Fruit fly (Drosophila melanogaster) whole organism, embryonic: ENCODE measurements around the gene Idgf3.

Experiments
- B-H2 ChIP-seq: fragments of 200-800 bp; sonication (Bioruptor generic); optimal IDR thresholded peaks from 2 replicates; lab custom pipeline; 2018; ENCODE audit warnings: missing biosample characterization, mild to moderate bottlenecking, missing genetic modification characterization
- BtbVII ChIP-seq: fragments of 200-800 bp; sonication (Bioruptor generic); optimal IDR thresholded peaks from 3 replicates; lab custom pipeline; 2017; ENCODE audit warnings: missing biosample characterization, mild to moderate bottlenecking, missing genetic modification characterization
- C15 ChIP-seq: fragments of 200-800 bp; sonication (Bioruptor generic); IDR thresholded peaks from 3 replicates; pipeline ENCODE4 v1.3.6; 2022; ENCODE audit warnings: missing biosample characterization, missing genetic modification characterization
- CG10274 ChIP-seq: fragments of 200-800 bp; sonication (Bioruptor generic); optimal IDR thresholded peaks from 3 replicates; lab custom pipeline; 2017; ENCODE audit warnings: missing biosample characterization, mild to moderate bottlenecking, missing genetic modification characterization
- CG11695 ChIP-seq: fragments of 200-800 bp; sonication (Bioruptor generic); IDR thresholded peaks from 3 replicates; pipeline ENCODE4 v1.3.6; 2022; ENCODE audit warnings: missing biosample characterization, missing genetic modification characterization
- CG11696 ChIP-seq: fragments of 200-800 bp; sonication (Bioruptor generic); IDR thresholded peaks from 2 replicates; pipeline ENCODE4 v1.3.6; 2022; ENCODE audit warnings: missing biosample characterization, missing genetic modification characterization
- CG12942 ChIP-seq: fragments of 200-800 bp; sonication (Bioruptor generic); optimal IDR thresholded peaks from 3 replicates; lab custom pipeline; 2016; ENCODE audit warnings: missing biosample characterization, missing genetic modification characterization
- CG15269 ChIP-seq: fragments of 200-800 bp; sonication (Bioruptor generic); optimal IDR thresholded peaks from 2 replicates; lab custom pipeline; 2018; ENCODE audit warnings: missing biosample characterization, mild to moderate bottlenecking, missing genetic modification characterization, moderate library complexity
- CG16779 ChIP-seq: fragments of 200-800 bp; sonication (Bioruptor generic); IDR thresholded peaks from 2 replicates; pipeline ENCODE4 v1.3.6; 2022; ENCODE audit warnings: missing biosample characterization, missing genetic modification characterization
- CG2120 ChIP-seq: fragments of 200-800 bp; sonication (Bioruptor generic); optimal IDR thresholded peaks from 3 replicates; lab custom pipeline; 2016; ENCODE audit warnings: missing biosample characterization, missing genetic modification characterization
- CG30020 ChIP-seq: fragments of 200-800 bp; optimal IDR thresholded peaks from 2 replicates; lab custom pipeline; 2019; ENCODE audit warnings: missing biosample characterization, mild to moderate bottlenecking, missing genetic modification characterization, moderate library complexity
- CG30403 ChIP-seq: fragments of 200-800 bp; sonication (Bioruptor generic); optimal IDR thresholded peaks from 3 replicates; lab custom pipeline; 2016; ENCODE audit warnings: missing biosample characterization, missing genetic modification characterization
- CG32532 ChIP-seq: fragments of 200-800 bp; sonication (Bioruptor generic); IDR thresholded peaks from 2 replicates; pipeline ENCODE4 v1.3.6; 2022; ENCODE audit warnings: missing biosample characterization, missing genetic modification characterization
- CG4282 ChIP-seq: fragments of 200-800 bp; sonication (Bioruptor generic); optimal IDR thresholded peaks from 2 replicates; lab custom pipeline; 2016; ENCODE audit warnings: missing biosample characterization, missing genetic modification characterization
- CG4360 ChIP-seq: fragments of 200-800 bp; sonication (Bioruptor generic); IDR thresholded peaks from 2 replicates; pipeline ENCODE4 v1.3.6; 2022; ENCODE audit warnings: missing biosample characterization, missing genetic modification characterization
- CG8089 ChIP-seq: fragments of 200-800 bp; sonication (Bioruptor generic); optimal IDR thresholded peaks from 3 replicates; lab custom pipeline; 2016; ENCODE audit warnings: missing biosample characterization, missing genetic modification characterization
- CG9727 ChIP-seq: fragments of 200-800 bp; sonication (Bioruptor generic); optimal IDR thresholded peaks from 3 replicates; lab custom pipeline; 2017; ENCODE audit warnings: missing biosample characterization, mild to moderate bottlenecking, missing genetic modification characterization
- Dek ChIP-seq: fragments of 200-800 bp; sonication (Bioruptor generic); optimal IDR thresholded peaks from 3 replicates; lab custom pipeline; 2019; ENCODE audit warnings: missing biosample characterization, mild to moderate bottlenecking, missing genetic modification characterization, moderate library complexity
- Ets65A ChIP-seq: fragments of 200-800 bp; sonication (Bioruptor generic); peaks from one replicate; lab custom pipeline; 2016; ENCODE audit warnings: missing biosample characterization, missing genetic modification characterization
- Gug ChIP-seq: fragments of 200-800 bp; sonication (Bioruptor generic); IDR thresholded peaks from 4 replicates; pipeline ENCODE4 v1.3.6; 2022; ENCODE audit warnings: missing biosample characterization, missing genetic modification characterization
- Lhr ChIP-seq: fragments of 200-800 bp; sonication (Bioruptor generic); optimal IDR thresholded peaks from 3 replicates; lab custom pipeline; 2017; ENCODE audit warnings: mild to moderate bottlenecking, missing biosample characterization, missing genetic modification reagents, missing genetic modification characterization
- NfI ChIP-seq: fragments of 200-800 bp; sonication (Bioruptor generic); optimal IDR thresholded peaks from 3 replicates; lab custom pipeline; 2018; ENCODE audit warnings: missing biosample characterization, mild to moderate bottlenecking, missing genetic modification characterization, moderate library complexity
- Opbp ChIP-seq: fragments of 200-800 bp; sonication (Bioruptor generic); IDR thresholded peaks from 3 replicates; pipeline ENCODE4 v1.3.6; 2022; ENCODE audit warnings: missing biosample characterization, missing genetic modification characterization; ENCODE audit not compliant: partially characterized antibody
- Sry-β ChIP-seq: fragments of 200-800 bp; sonication (Bioruptor generic); optimal IDR thresholded peaks from 2 replicates; lab custom pipeline; 2018; ENCODE audit warnings: missing biosample characterization, mild to moderate bottlenecking, missing genetic modification characterization, moderate library complexity
- Ssrp ChIP-seq: fragments of 200-800 bp; sonication (Bioruptor generic); optimal IDR thresholded peaks from 2 replicates; lab custom pipeline; 2018; ENCODE audit warnings: missing biosample characterization, mild to moderate bottlenecking, missing genetic modification characterization, moderate library complexity
- Xbp1 ChIP-seq: fragments of 200-800 bp; sonication (Bioruptor generic); optimal IDR thresholded peaks from 3 replicates; lab custom pipeline; 2016; ENCODE audit warnings: missing biosample characterization, mild to moderate bottlenecking, missing genetic modification characterization
- ap ChIP-seq: fragments of 200-800 bp; sonication (Bioruptor generic); IDR thresholded peaks from 2 replicates; pipeline ENCODE4 v1.3.6; 2022; ENCODE audit warnings: missing biosample characterization, missing genetic modification characterization
- ash1 ChIP-seq: fragments of 200-800 bp; sonication (Bioruptor generic); optimal IDR thresholded peaks from 2 replicates; lab custom pipeline; 2018; ENCODE audit warnings: missing biosample characterization, mild to moderate bottlenecking, missing genetic modification characterization
- ci ChIP-seq: fragments of 200-800 bp; sonication (Bioruptor generic); IDR thresholded peaks from 3 replicates; pipeline ENCODE4 v1.3.6; 2022; ENCODE audit warnings: missing biosample characterization, missing genetic modification characterization
- crc ChIP-seq: fragments of 200-800 bp; sonication (Bioruptor generic); optimal IDR thresholded peaks from 2 replicates; lab custom pipeline; 2016; ENCODE audit warnings: missing biosample characterization, missing genetic modification characterization
- crp ChIP-seq, 2 experiments: fragments of 200-800 bp; sonication (Bioruptor generic); optimal IDR thresholded peaks; 2 replicates in 1 of 2; 3 replicates in 1 of 2; lab custom pipeline; 2017; ENCODE audit warnings: missing biosample characterization in 2 of 2, missing genetic modification characterization in 2 of 2, mild to moderate bottlenecking in 1 of 2, moderate library complexity in 1 of 2
- cwo ChIP-seq: fragments of 200-800 bp; sonication (Bioruptor generic); optimal IDR thresholded peaks from 3 replicates; lab custom pipeline; 2017; ENCODE audit warnings: missing biosample characterization, missing genetic modification characterization, mild to moderate bottlenecking, moderate library complexity, missing genetic modification reagents
- danr ChIP-seq: fragments of 200-800 bp; sonication (Bioruptor generic); IDR thresholded peaks from 2 replicates; pipeline ENCODE4 v1.3.6; 2022; ENCODE audit warnings: missing biosample characterization, missing genetic modification characterization
- dimm ChIP-seq: fragments of 200-800 bp; sonication (Bioruptor generic); IDR thresholded peaks from 2 replicates; pipeline ENCODE4 v1.3.6; 2022; ENCODE audit warnings: missing biosample characterization, missing genetic modification characterization
- esg ChIP-seq: fragments of 200-800 bp; sonication (Bioruptor generic); conservative IDR thresholded peaks from 2 replicates; pipeline ENCODE4 v1.3.6; 2022; ENCODE audit warnings: missing biosample characterization, missing genetic modification characterization
- gce ChIP-seq: fragments of 200-800 bp; sonication (Bioruptor generic); IDR thresholded peaks from 3 replicates; pipeline ENCODE4 v1.3.6; 2022; ENCODE audit warnings: missing biosample characterization, missing genetic modification characterization
- inv ChIP-seq: fragments of 200-800 bp; sonication (Bioruptor generic); IDR thresholded peaks from 2 replicates; pipeline ENCODE4 v1.3.6; 2022; ENCODE audit warnings: missing biosample characterization, missing genetic modification characterization; ENCODE audit not compliant: partially characterized antibody
- lbe ChIP-seq: fragments of 200-800 bp; sonication (Bioruptor generic); optimal IDR thresholded peaks from 2 replicates; lab custom pipeline; 2016; ENCODE audit warnings: missing biosample characterization, mild to moderate bottlenecking, missing genetic modification characterization
- oc ChIP-seq: fragments of 200-800 bp; sonication (Bioruptor generic); optimal IDR thresholded peaks from 2 replicates; lab custom pipeline; 2018; ENCODE audit warnings: missing biosample characterization, mild to moderate bottlenecking, missing genetic modification characterization, moderate library complexity
- onecut ChIP-seq: fragments of 200-800 bp; sonication (Bioruptor generic); IDR thresholded peaks from 2 replicates; pipeline ENCODE4 v1.3.6; 2022; ENCODE audit warnings: missing biosample characterization, missing genetic modification characterization
- pb ChIP-seq: fragments of 200-800 bp; sonication (Bioruptor generic); optimal IDR thresholded peaks from 3 replicates; lab custom pipeline; 2016; ENCODE audit warnings: missing biosample characterization, missing genetic modification characterization
- phol ChIP-seq: fragments of 200-800 bp; sonication (Bioruptor generic); optimal IDR thresholded peaks from 3 replicates; lab custom pipeline; 2018; ENCODE audit warnings: missing biosample characterization, mild to moderate bottlenecking, missing genetic modification characterization, moderate library complexity
- pita ChIP-seq: fragments of 200-800 bp; sonication (Bioruptor generic); optimal IDR thresholded peaks from 2 replicates; lab custom pipeline; 2017; ENCODE audit warnings: missing biosample characterization, mild to moderate bottlenecking, missing genetic modification characterization
- pros ChIP-seq: fragments of 200-800 bp; sonication (Bioruptor generic); optimal IDR thresholded peaks from 3 replicates; lab custom pipeline; 2019; ENCODE audit warnings: missing biosample characterization, mild to moderate bottlenecking, missing genetic modification characterization, moderate library complexity
- rib ChIP-seq: fragments of 200-800 bp; sonication (Bioruptor generic); IDR thresholded peaks from 2 replicates; pipeline ENCODE4 v1.3.6; 2022; ENCODE audit warnings: missing biosample characterization, missing genetic modification characterization
- sens-2 ChIP-seq: fragments of 200-800 bp; sonication (Bioruptor generic); IDR thresholded peaks from 2 replicates; pipeline ENCODE4 v1.3.6; 2022; ENCODE audit warnings: missing biosample characterization, missing genetic modification characterization
- sr ChIP-seq: fragments of 200-800 bp; sonication (Bioruptor generic); IDR thresholded peaks from 3 replicates; pipeline ENCODE4 v1.3.6; 2022; ENCODE audit warnings: missing biosample characterization, missing genetic modification characterization
- stc ChIP-seq: fragments of 200-800 bp; sonication (Bioruptor generic); IDR thresholded peaks from 2 replicates; pipeline ENCODE4 v1.3.6; 2022; ENCODE audit warnings: missing biosample characterization, missing genetic modification characterization
- sug ChIP-seq: fragments of 200-800 bp; optimal IDR thresholded peaks from 2 replicates; lab custom pipeline; 2019; ENCODE audit warnings: missing biosample characterization, mild to moderate bottlenecking, missing genetic modification characterization, moderate library complexity
- trh ChIP-seq: fragments of 200-800 bp; sonication (Bioruptor generic); optimal IDR thresholded peaks from 2 replicates; lab custom pipeline; 2016; ENCODE audit warnings: missing biosample characterization, missing genetic modification characterization
- zfh2 ChIP-seq: fragments of 200-800 bp; sonication (Bioruptor generic); optimal IDR thresholded peaks from 2 replicates; lab custom pipeline; 2016; ENCODE audit warnings: missing biosample characterization, missing genetic modification characterization

Gene Idgf3

dm6 chr2L:16491123-16491751, 40.5 kb downstream of the Idgf3 start, which contains the start of gene Tpr2 (continued):
- TF ChIP-seq danr (GFP tag; lab: Robert Waterston, UW) (no peak), Ssrp (tag; lab: Kevin White, UChicago) (peak; percentile 38), CG4282 (peak; percentile 53), onecut (GFP tag; lab: Robert Waterston, UW) (no peak), CG30020 (tag; lab: Kevin White, UChicago) (peak; percentile 55), CG30403 (GFP tag; lab: Kevin White, UChicago) (peak; percentile 57), CG16779 (GFP tag; lab: Robert Waterston, UW) (no peak), CG8089 (GFP tag; lab: Kevin White, UChicago) (no peak), pros (GFP tag; lab: Kevin White, UChicago) (no peak), CG15269 (tag; lab: Kevin White, UChicago) (peak; percentile 48), sens-2 (GFP tag; lab: Robert Waterston, UW) (no peak), Ets65A (GFP tag; lab: Kevin White, UChicago) (peak; percentile 93), CG2120 (GFP tag; lab: Kevin White, UChicago) (peak; percentile 69), cwo (GFP tag; lab: Kevin White, UChicago) (no peak), NfI (peak; percentile 71), pb (GFP tag; lab: Kevin White, UChicago) (no peak), oc (tag; lab: Kevin White, UChicago) (peak; percentile 8), crp (GFP tag; optimal IDR thresholded peaks at IDR 0.05; lab: Kevin White, UChicago) (peak; percentile 100), sr (no peak), CG11696 (no peak), B-H2 (peak; percentile 83), Sry-β (GFP tag; lab: Kevin White, UChicago) (no peak), crc (no peak), CG4360 (GFP tag; lab: Robert Waterston, UW) (no peak), trh (GFP tag; lab: Kevin White, UChicago) (peak; percentile 20), stc (GFP tag; lab: Robert Waterston, UW) (no peak), gce (GFP tag; lab: Robert Waterston, UW) (no peak), inv (GFP tag; lab: Robert Waterston, UW) (peak; percentile 86), CG10274 (GFP tag; lab: Kevin White, UChicago) (no peak), ap (GFP tag; lab: Robert Waterston, UW) (no peak), Lhr (GFP tag; lab: Kevin White, UChicago) (peak; percentile 90), CG11695 (no peak), esg (GFP tag; lab: Robert Waterston, UW) (no peak), Dek (tag; lab: Kevin White, UChicago) (peak; percentile 30), Opbp (GFP tag; lab: Robert Waterston, UW) (peak; percentile 89), pita (GFP tag; lab: Kevin White, UChicago) (peak; percentile 91), Xbp1 (GFP tag; lab: Kevin White, UChicago) (peak; percentile 56), BtbVII (GFP tag; lab: Kevin White, UChicago) (peak; percentile 48), lbe (GFP tag; lab: Kevin White, UChicago) (peak; percentile 37), phol (tag; lab: Kevin White, UChicago) (peak; percentile 67), Gug (GFP tag; lab: Robert Waterston, UW) (no peak), CG9727 (GFP tag; lab: Kevin White, UChicago) (peak; percentile 50), sug (tag; lab: Kevin White, UChicago) (peak; percentile 59), zfh2 (peak; percentile 11), C15 (no peak), rib (GFP tag; lab: Robert Waterston, UW) (0 out of 2 replicates have a peak, but pooled peaks have one; percentile 35), dimm (no peak), ash1 (GFP tag; lab: Kevin White, UChicago) (no peak), CG12942 (GFP tag; lab: Kevin White, UChicago) (peak; percentile 44), ci (GFP tag; lab: Robert Waterston, UW) (peak; percentile 75), CG32532 (no peak)
